Fruit fly (Drosophila melanogaster): ENCODE measurements around the gene CG31789.

Gene CG31789

dm6 chr2L:18604986-18605385 lies 742 bp upstream of the CG31789 start, which contains the start of gene CG10413 (continued):
- peak; percentile 85 for TF ChIP-seq gt (GFP tag; IDR thresholded peaks at IDR 0.05)
- peak; percentile 96 for TF ChIP-seq CrebB (tag; optimal IDR thresholded peaks at IDR 0.05)
- TF ChIP-seq zen2 (GFP tag; IDR thresholded peaks at IDR 0.05; ENCODE audit: partially characterized antibody) = no peak
- TF ChIP-seq CG12391 (tag; optimal IDR thresholded peaks at IDR 0.05) = peak; percentile 98
- TF ChIP-seq fd3F (GFP tag; optimal IDR thresholded peaks at IDR 0.05) = peak; percentile 98
- TF ChIP-seq luna (GFP tag; optimal IDR thresholded peaks at IDR 0.05) = peak; percentile 97
- TF ChIP-seq CG12236 (GFP tag; optimal IDR thresholded peaks at IDR 0.05) = peak; percentile 95
- TF ChIP-seq Blimp-1 (GFP tag; optimal IDR thresholded peaks at IDR 0.05) = peak; percentile 96
- TF ChIP-seq CG2889 (GFP tag; IDR thresholded peaks at IDR 0.05) = peak; percentile 97
- peak; percentile 92 for TF ChIP-seq CG13123 (GFP tag; optimal IDR thresholded peaks at IDR 0.05)
- peak; percentile 96 for TF ChIP-seq corto (GFP tag; optimal IDR thresholded peaks at IDR 0.05)
- peak; percentile 99 for TF ChIP-seq Elba2 (GFP tag; optimal IDR thresholded peaks at IDR 0.05)
- TF ChIP-seq tna (GFP tag; IDR thresholded peaks at IDR 0.05; ENCODE audit: partially characterized antibody) = no peak
- TF ChIP-seq CG16863 (GFP tag; optimal IDR thresholded peaks at IDR 0.05) = peak; percentile 96
- peak; percentile 97 for TF ChIP-seq CG15696 (tag; optimal IDR thresholded peaks at IDR 0.05)
- peak; percentile 98 for TF ChIP-seq Hr51 (GFP tag; optimal IDR thresholded peaks at IDR 0.05)
- peak; percentile 91 for TF ChIP-seq Doc2 (GFP tag; IDR thresholded peaks at IDR 0.05)
- TF ChIP-seq Hsf (GFP tag; optimal IDR thresholded peaks at IDR 0.05) = peak; percentile 99
- TF ChIP-seq CG13775 (GFP tag; optimal IDR thresholded peaks at IDR 0.05) = peak; percentile 98
- TF ChIP-seq Tbp (GFP tag; optimal IDR thresholded peaks at IDR 0.05) = no peak
- peak; percentile 87 for TF ChIP-seq CG5953 (GFP tag; IDR thresholded peaks at IDR 0.05)
- TF ChIP-seq dysf (GFP tag; IDR thresholded peaks at IDR 0.05) = peak; percentile 99
- TF ChIP-seq ham (GFP tag; IDR thresholded peaks at IDR 0.05) = peak; percentile 94
- TF ChIP-seq ERR (GFP tag; optimal IDR thresholded peaks at IDR 0.05) = peak; percentile 95
- peak; percentile 94 for TF ChIP-seq run (tag; optimal IDR thresholded peaks at IDR 0.05)
- peak; percentile 95 for TF ChIP-seq CG1792 (GFP tag; optimal IDR thresholded peaks at IDR 0.05)
- TF ChIP-seq CG16813 (GFP tag; IDR thresholded peaks at IDR 0.05; ENCODE audit: partially characterized antibody) = 0 out of 3 replicates have a peak, but pooled peaks have one; percentile 43
- peak; percentile 87 for TF ChIP-seq CG10959 (GFP tag; IDR thresholded peaks at IDR 0.05)
- peak; percentile 98 for TF ChIP-seq CG6689 (GFP tag; IDR thresholded peaks at IDR 0.05)
- TF ChIP-seq Atf3 (GFP tag; optimal IDR thresholded peaks at IDR 0.05) = peak; percentile 97
- TF ChIP-seq CG7963 (GFP tag; IDR thresholded peaks at IDR 0.05; ENCODE audit: partially characterized antibody) = no peak
- peak; percentile 87 for TF ChIP-seq CG17186 (GFP tag; optimal IDR thresholded peaks at IDR 0.05)
- peak; percentile 93 for TF ChIP-seq gce (GFP tag; IDR thresholded peaks at IDR 0.05)
- peak; percentile 75 for TF ChIP-seq CG7745 (tag; optimal IDR thresholded peaks at IDR 0.05)
- peak; percentile 99 for TF ChIP-seq CG30403 (GFP tag; optimal IDR thresholded peaks at IDR 0.05)
- TF ChIP-seq Adf1 (GFP tag; IDR thresholded peaks at IDR 0.05) = peak; percentile 85
- TF ChIP-seq Poxn (GFP tag; IDR thresholded peaks at IDR 0.05) = peak; percentile 95
- peak; percentile 97 for TF ChIP-seq nau (GFP tag; optimal IDR thresholded peaks at IDR 0.05)
- TF ChIP-seq CG10209 (GFP tag; optimal IDR thresholded peaks at IDR 0.05) = peak; percentile 98
- TF ChIP-seq CG11247 (GFP tag; IDR thresholded peaks at IDR 0.05) = peak; percentile 97
- peak; percentile 96 for TF ChIP-seq twi (tag; optimal IDR thresholded peaks at IDR 0.05)
- peak; percentile 96 for TF ChIP-seq eyg (GFP tag; optimal IDR thresholded peaks at IDR 0.05)
- TF ChIP-seq lilli (GFP tag; optimal IDR thresholded peaks at IDR 0.05) = peak; percentile 99
- peak; percentile 94 for TF ChIP-seq CG11398 (GFP tag; optimal IDR thresholded peaks at IDR 0.05)
- peak; percentile 89 for TF ChIP-seq ash1 (GFP tag; optimal IDR thresholded peaks at IDR 0.05)
- TF ChIP-seq CG10565 (GFP tag; optimal IDR thresholded peaks at IDR 0.05) = peak; percentile 86
- peak; percentile 99 for TF ChIP-seq row (GFP tag; IDR thresholded peaks at IDR 0.05)
- peak; percentile 42 for TF ChIP-seq Dp (GFP tag; optimal IDR thresholded peaks at IDR 0.05)
- peak; percentile 89 for TF ChIP-seq CG2116 (GFP tag; optimal IDR thresholded peaks at IDR 0.05)
- TF ChIP-seq Dad (GFP tag; optimal IDR thresholded peaks at IDR 0.05) = peak; percentile 96
- TF ChIP-seq CG15073 (GFP tag; optimal IDR thresholded peaks at IDR 0.05) = peak; percentile 83
